Fruit fly (Drosophila melanogaster) whole organism, embryonic: ENCODE data around the gene CG33687.
A peak's percentile ranks its signal among the peaks of the same experiment; 100 is the strongest.

Experiments
- Ada2b ChIP-seq: fragments of 200-800 bp; sonication (Bioruptor generic); IDR thresholded peaks from 2 replicates; pipeline ENCODE4 v1.3.6; 2022; ENCODE audit warnings: missing biosample characterization, missing genetic modification characterization
- CG13123 ChIP-seq: fragments of 200-800 bp; sonication (Bioruptor generic); optimal IDR thresholded peaks from 2 replicates; lab custom pipeline; 2016; ENCODE audit warnings: missing biosample characterization, missing genetic modification characterization
- CG15073 ChIP-seq: fragments of 200-800 bp; sonication (Bioruptor generic); optimal IDR thresholded peaks from 2 replicates; lab custom pipeline; 2016; ENCODE audit warnings: missing biosample characterization, missing genetic modification characterization
- CG1529 ChIP-seq: fragments of 200-800 bp; sonication (Bioruptor generic); optimal IDR thresholded peaks from 3 replicates; lab custom pipeline; 2018; ENCODE audit warnings: missing biosample characterization, missing genetic modification characterization
- CG1647 ChIP-seq: fragments of 200-800 bp; sonication (Bioruptor generic); optimal IDR thresholded peaks from 3 replicates; lab custom pipeline; 2016; ENCODE audit warnings: missing biosample characterization, missing genetic modification characterization
- CG16863 ChIP-seq: fragments of 200-800 bp; sonication (Bioruptor generic); optimal IDR thresholded peaks from 3 replicates; lab custom pipeline; 2016; ENCODE audit warnings: missing biosample characterization, missing genetic modification characterization
- CG17186 ChIP-seq: fragments of 200-800 bp; sonication (Bioruptor generic); optimal IDR thresholded peaks from 3 replicates; lab custom pipeline; 2017; ENCODE audit warnings: missing biosample characterization, missing genetic modification reagents, missing genetic modification characterization
- CG17359 ChIP-seq: fragments of 200-800 bp; sonication (Bioruptor generic); optimal IDR thresholded peaks from 3 replicates; lab custom pipeline; 2018; ENCODE audit warnings: missing biosample characterization, mild to moderate bottlenecking, missing genetic modification characterization, moderate library complexity
- CG2120 ChIP-seq: fragments of 200-800 bp; sonication (Bioruptor generic); optimal IDR thresholded peaks from 3 replicates; lab custom pipeline; 2016; ENCODE audit warnings: missing biosample characterization, missing genetic modification characterization
- CG30403 ChIP-seq: fragments of 200-800 bp; sonication (Bioruptor generic); optimal IDR thresholded peaks from 3 replicates; lab custom pipeline; 2016; ENCODE audit warnings: missing biosample characterization, missing genetic modification characterization
- CG3726 ChIP-seq: fragments of 200-800 bp; sonication (Bioruptor generic); IDR thresholded peaks from 3 replicates; pipeline ENCODE4, ENCODE4 v1.3.6; 2022; ENCODE audit warnings: missing biosample characterization, missing genetic modification characterization
- CG6254 ChIP-seq: fragments of 200-800 bp; sonication (Bioruptor generic); optimal IDR thresholded peaks from 3 replicates; lab custom pipeline; 2017; ENCODE audit warnings: mild to moderate bottlenecking, missing biosample characterization, missing genetic modification reagents, missing genetic modification characterization
- CG7556 ChIP-seq: fragments of 200-800 bp; sonication (Bioruptor generic); optimal IDR thresholded peaks from 2 replicates; lab custom pipeline; 2017; ENCODE audit warnings: missing biosample characterization, mild to moderate bottlenecking, missing genetic modification characterization
- CG8290 ChIP-seq, 3 experiments: fragments of 200-800 bp; sonication (Bioruptor generic); optimal IDR thresholded peaks; 2 replicates each; lab custom pipeline; 2016 to 2019; ENCODE audit warnings: missing biosample characterization in 3 of 3, missing genetic modification characterization in 3 of 3, mild to moderate bottlenecking in 2 of 3, moderate library complexity in 1 of 3
- CG9797 ChIP-seq: fragments of 200-800 bp; sonication (Bioruptor generic); optimal IDR thresholded peaks from 3 replicates; lab custom pipeline; 2018; ENCODE audit warnings: missing biosample characterization, mild to moderate bottlenecking, missing genetic modification characterization
- CG9876 ChIP-seq: fragments of 200-800 bp; sonication (Bioruptor generic); optimal IDR thresholded peaks from 2 replicates; lab custom pipeline; 2016; ENCODE audit warnings: missing biosample characterization, missing genetic modification characterization
- CrebB ChIP-seq: fragments of 200-800 bp; sonication (Bioruptor generic); optimal IDR thresholded peaks from 3 replicates; lab custom pipeline; 2018; ENCODE audit warnings: missing biosample characterization, mild to moderate bottlenecking, missing genetic modification characterization
- Dek ChIP-seq: fragments of 200-800 bp; sonication (Bioruptor generic); optimal IDR thresholded peaks from 3 replicates; lab custom pipeline; 2019; ENCODE audit warnings: missing biosample characterization, mild to moderate bottlenecking, missing genetic modification characterization, moderate library complexity
- Dip2 ChIP-seq: fragments of 200-800 bp; sonication (Bioruptor generic); IDR thresholded peaks from 2 replicates; pipeline ENCODE4 v1.3.6; 2022; ENCODE audit warnings: missing biosample characterization, missing genetic modification characterization
- Doc3 ChIP-seq: fragments of 200-800 bp; sonication (Bioruptor generic); IDR thresholded peaks from 3 replicates; pipeline ENCODE4 v1.3.6; 2022; ENCODE audit warnings: missing biosample characterization, missing genetic modification characterization; ENCODE audit not compliant: partially characterized antibody
- Elba2 ChIP-seq: fragments of 200-800 bp; sonication (Bioruptor generic); optimal IDR thresholded peaks from 3 replicates; lab custom pipeline; 2016; ENCODE audit warnings: missing biosample characterization, missing genetic modification characterization
- Fer2 ChIP-seq: fragments of 200-800 bp; sonication (Bioruptor generic); optimal IDR thresholded peaks from 2 replicates; lab custom pipeline; 2018; ENCODE audit warnings: missing biosample characterization, mild to moderate bottlenecking, missing genetic modification characterization, moderate library complexity
- Fer3 ChIP-seq: fragments of 200-800 bp; sonication (Bioruptor generic); optimal IDR thresholded peaks from 2 replicates; lab custom pipeline; 2018; ENCODE audit warnings: missing biosample characterization, mild to moderate bottlenecking, missing genetic modification characterization, moderate library complexity
- HHEX ChIP-seq: fragments of 200-800 bp; sonication (Bioruptor generic); optimal IDR thresholded peaks from 3 replicates; lab custom pipeline; 2017; ENCODE audit warnings: missing biosample characterization, mild to moderate bottlenecking, missing genetic modification characterization, missing genetic modification reagents
- HLH4C ChIP-seq: fragments of 200-800 bp; sonication (Bioruptor generic); IDR thresholded peaks from 3 replicates; pipeline ENCODE4 v1.3.6; 2022; ENCODE audit warnings: missing biosample characterization, missing genetic modification characterization; ENCODE audit not compliant: partially characterized antibody
- Hand ChIP-seq: fragments of 200-800 bp; sonication (Bioruptor generic); optimal IDR thresholded peaks from 2 replicates; lab custom pipeline; 2017; ENCODE audit warnings: mild to moderate bottlenecking, missing biosample characterization, missing genetic modification reagents, missing genetic modification characterization
- HmgD ChIP-seq: fragments of 200-800 bp; sonication (Bioruptor generic); optimal IDR thresholded peaks from 3 replicates; lab custom pipeline; 2016; ENCODE audit warnings: missing biosample characterization, missing genetic modification characterization
- Hr51 ChIP-seq, 2 experiments: fragments of 200-800 bp; sonication (Bioruptor generic); optimal IDR thresholded peaks; 2 replicates in 1 of 2; 3 replicates in 1 of 2; lab custom pipeline; 2016 to 2018; ENCODE audit warnings: missing biosample characterization in 2 of 2, missing genetic modification characterization in 2 of 2, mild to moderate bottlenecking in 1 of 2, moderate library complexity in 1 of 2
- Jarid2 ChIP-seq: fragments of 200-800 bp; sonication (Bioruptor generic); optimal IDR thresholded peaks from 3 replicates; lab custom pipeline; 2017; ENCODE audit warnings: mild to moderate bottlenecking, missing biosample characterization, missing genetic modification reagents, missing genetic modification characterization
- Kr ChIP-seq: fragments of 200-800 bp; sonication (Bioruptor generic); optimal IDR thresholded peaks from 2 replicates; lab custom pipeline; 2017; ENCODE audit warnings: missing biosample characterization, mild to moderate bottlenecking, missing genetic modification characterization
- MBD-R2 ChIP-seq: fragments of 200-800 bp; sonication (Bioruptor generic); IDR thresholded peaks from 2 replicates; pipeline ENCODE4 v1.3.6; 2022; ENCODE audit warnings: missing biosample characterization, missing genetic modification characterization
- MESR4 ChIP-seq: fragments of 200-800 bp; sonication (Bioruptor generic); optimal IDR thresholded peaks from 2 replicates; lab custom pipeline; 2018; ENCODE audit warnings: missing biosample characterization, mild to moderate bottlenecking, missing genetic modification characterization, moderate library complexity
- Side ChIP-seq: fragments of 200-800 bp; sonication (Bioruptor generic); optimal IDR thresholded peaks from 2 replicates; lab custom pipeline; 2016; ENCODE audit warnings: missing biosample characterization, missing genetic modification characterization
- Six4 ChIP-seq: fragments of 200-800 bp; sonication (Bioruptor generic); optimal IDR thresholded peaks from 2 replicates; lab custom pipeline; 2016; ENCODE audit warnings: missing biosample characterization, missing genetic modification characterization
- Spps ChIP-seq: fragments of 200-800 bp; sonication (Bioruptor generic); optimal IDR thresholded peaks from 2 replicates; lab custom pipeline; 2018; ENCODE audit warnings: missing biosample characterization, mild to moderate bottlenecking, missing genetic modification characterization
- aop ChIP-seq: fragments of 200-800 bp; sonication (Bioruptor generic); IDR thresholded peaks from 2 replicates; pipeline ENCODE4 v1.3.6; 2022; ENCODE audit warnings: missing biosample characterization, missing genetic modification characterization
- bigmax ChIP-seq: fragments of 200-800 bp; sonication (Bioruptor generic); optimal IDR thresholded peaks from 2 replicates; lab custom pipeline; 2018; ENCODE audit warnings: missing biosample characterization, mild to moderate bottlenecking, missing genetic modification characterization
- dmrt99B ChIP-seq: fragments of 200-800 bp; sonication (Bioruptor generic); optimal IDR thresholded peaks from 2 replicates; lab custom pipeline; 2018; ENCODE audit warnings: missing biosample characterization, mild to moderate bottlenecking, missing genetic modification characterization, moderate library complexity
- eyg ChIP-seq: fragments of 200-800 bp; sonication (Bioruptor generic); optimal IDR thresholded peaks from 3 replicates; lab custom pipeline; 2016; ENCODE audit warnings: missing biosample characterization, missing genetic modification characterization
- nau ChIP-seq: fragments of 200-800 bp; sonication (Bioruptor generic); optimal IDR thresholded peaks from 3 replicates; lab custom pipeline; 2017; ENCODE audit warnings: missing biosample characterization, mild to moderate bottlenecking, missing genetic modification characterization, missing genetic modification reagents
- nom ChIP-seq: fragments of 200-800 bp; sonication (Bioruptor generic); optimal IDR thresholded peaks from 2 replicates; lab custom pipeline; 2017; ENCODE audit warnings: missing biosample characterization, missing genetic modification characterization, mild to moderate bottlenecking, moderate library complexity, missing genetic modification reagents
- onecut ChIP-seq: fragments of 200-800 bp; sonication (Bioruptor generic); IDR thresholded peaks from 2 replicates; pipeline ENCODE4 v1.3.6; 2022; ENCODE audit warnings: missing biosample characterization, missing genetic modification characterization
- shn ChIP-seq: fragments of 200-800 bp; sonication (Bioruptor generic); optimal IDR thresholded peaks from 3 replicates; lab custom pipeline; 2016; ENCODE audit warnings: missing biosample characterization, missing genetic modification characterization
- sim ChIP-seq: fragments of 200-800 bp; sonication (Bioruptor generic); IDR thresholded peaks from 2 replicates; pipeline ENCODE4 v1.3.6; 2022; ENCODE audit warnings: missing biosample characterization, missing genetic modification characterization
- sna ChIP-seq: fragments of 200-800 bp; sonication (Bioruptor generic); IDR thresholded peaks from 2 replicates; pipeline ENCODE4 v1.3.6; 2022; ENCODE audit warnings: missing biosample characterization, missing genetic modification characterization; ENCODE audit not compliant: partially characterized antibody
- tap ChIP-seq: fragments of 200-800 bp; optimal IDR thresholded peaks from 3 replicates; lab custom pipeline; 2019; ENCODE audit warnings: missing biosample characterization, mild to moderate bottlenecking, missing genetic modification characterization, moderate library complexity
- toy ChIP-seq: fragments of 200-800 bp; sonication (Bioruptor generic); IDR thresholded peaks from 2 replicates; pipeline ENCODE4 v1.3.6; 2022; ENCODE audit warnings: missing biosample characterization, missing genetic modification characterization
- wdn ChIP-seq: fragments of 200-800 bp; sonication (Bioruptor generic); IDR thresholded peaks from 2 replicates; pipeline ENCODE4 v1.3.6; 2022; ENCODE audit warnings: missing biosample characterization, missing genetic modification characterization
- zfh1 ChIP-seq: fragments of 200-800 bp; sonication (Bioruptor generic); IDR thresholded peaks from 3 replicates; pipeline ENCODE4 v1.3.6; 2022; ENCODE audit warnings: missing biosample characterization, missing genetic modification characterization

CG33687 gene

dm6 chr3L:16228659-16229205, 31.1 kb downstream of the CG33687 start, which contains the start of gene Tmx3 (continued):
- TF ChIP-seq CG2120 (GFP tag; lab: Kevin White, UChicago) (peak; percentile 88), dmrt99B (tag; lab: Kevin White, UChicago) (no peak), Side (peak; percentile 10), CG17186 (GFP tag; lab: Kevin White, UChicago) (peak; percentile 11), wdn (GFP tag; lab: Robert Waterston, UW) (peak; percentile 88), CG1647 (peak; percentile 39), CG3726 (GFP tag; lab: Robert Waterston, UW) (peak; percentile 89), CG9797 (peak; percentile 38), toy (GFP tag; lab: Robert Waterston, UW) (peak; percentile 72; the same call in 1 of the 2 replicates), aop (GFP tag; lab: Robert Waterston, UW) (peak; percentile 85), CG9876 (GFP tag; lab: Kevin White, UChicago) (no peak), bigmax (GFP tag; lab: Kevin White, UChicago) (no peak), CG7556 (GFP tag; lab: Kevin White, UChicago) (peak; percentile 86), Fer3 (tag; lab: Kevin White, UChicago) (peak; percentile 83), Doc3 (GFP tag; lab: Robert Waterston, UW) (no peak), Six4 (GFP tag; lab: Kevin White, UChicago) (peak; percentile 75), Jarid2 (GFP tag; lab: Kevin White, UChicago) (no peak), CG13123 (GFP tag; lab: Kevin White, UChicago) (peak; percentile 79), shn (GFP tag; lab: Kevin White, UChicago) (peak; percentile 17), CG30403 (GFP tag; lab: Kevin White, UChicago) (peak; percentile 90), HLH4C (no peak), Kr (GFP tag; lab: Kevin White, UChicago) (no peak), nau (peak; percentile 39), nom (peak; percentile 51), Dek (tag; lab: Kevin White, UChicago) (peak; percentile 92), MESR4 (GFP tag; lab: Kevin White, UChicago) (no peak), zfh1 (peak; percentile 88), onecut (GFP tag; lab: Robert Waterston, UW) (peak; percentile 67), eyg (GFP tag; lab: Kevin White, UChicago) (no peak), Elba2 (GFP tag; lab: Kevin White, UChicago) (peak; percentile 59), Ada2b (GFP tag; lab: Robert Waterston, UW) (peak; percentile 68), CG8290 (GFP tag; optimal IDR thresholded peaks at IDR 0.05; lab: Kevin White, UChicago) (peak; percentile 83), CG8290 (tag; optimal IDR thresholded peaks at IDR 0.05; lab: Kevin White, UChicago) (peak in 1 of 2 experiments; percentile 19), CG6254 (GFP tag; lab: Kevin White, UChicago) (peak; percentile 28), HHEX (GFP tag; lab: Kevin White, UChicago) (peak; percentile 77), CG1529 (GFP tag; lab: Kevin White, UChicago) (peak; percentile 21), Hr51 (GFP tag; optimal IDR thresholded peaks at IDR 0.05; lab: Kevin White, UChicago) (peak; percentile 74 to 89), HmgD (GFP tag; lab: Kevin White, UChicago) (no peak), Hand (peak; percentile 41), Dip2 (GFP tag; lab: Robert Waterston, UW) (no peak), CrebB (peak; percentile 61), tap (peak; percentile 77), sna (GFP tag; lab: Robert Waterston, UW) (no peak), MBD-R2 (peak; percentile 94), Spps (tag; lab: Kevin White, UChicago) (peak; percentile 62), CG16863 (GFP tag; lab: Kevin White, UChicago) (peak; percentile 24), CG17359 (peak; percentile 90), CG15073 (GFP tag; lab: Kevin White, UChicago) (peak; percentile 42), sim (GFP tag; lab: Robert Waterston, UW) (0 out of 2 replicates have a peak, but pooled peaks have one; percentile 50), Fer2 (tag; lab: Kevin White, UChicago) (peak; percentile 80)
